Worm (Caenorhabditis elegans): ENCODE data around the gene T23G7.2.

- TF ChIP-seq nhr-28 (tag; optimal IDR thresholded peaks at IDR 0.05) (no peak), pha-4 (tag; optimal IDR thresholded peaks at IDR 0.05) (peak; percentile 48), nhr-237 (tag; optimal IDR thresholded peaks at IDR 0.05) (no peak)
Measured at ce11 chrII:9181155-9181554, 8.4 kb upstream of the T23G7.2 start.
